Fruit fly (Drosophila melanogaster) whole organism, embryonic: Measurements from ENCODE around the gene POLDIP2.

Experiments
- ATbp ChIP-seq: fragments of 200-800 bp; sonication (Bioruptor generic); optimal IDR thresholded peaks from 2 replicates; lab custom pipeline; 2017; ENCODE audit warnings: missing biosample characterization, mild to moderate bottlenecking, missing genetic modification characterization, missing genetic modification reagents
- Bgb ChIP-seq: fragments of 200-800 bp; sonication (Bioruptor generic); IDR thresholded peaks from 2 replicates; pipeline ENCODE4 v1.3.6; 2022; ENCODE audit warnings: missing biosample characterization, missing genetic modification characterization; ENCODE audit not compliant: partially characterized antibody
- Blimp-1 ChIP-seq: fragments of 200-800 bp; sonication (Bioruptor generic); optimal IDR thresholded peaks from 3 replicates; lab custom pipeline; 2018; ENCODE audit warnings: missing biosample characterization, missing genetic modification characterization, mild to moderate bottlenecking, moderate library complexity, missing genetic modification reagents
- CG11093 ChIP-seq: fragments of 200-800 bp; sonication (Bioruptor generic); IDR thresholded peaks from 3 replicates; pipeline ENCODE4 v1.3.6; 2022; ENCODE audit warnings: missing biosample characterization, missing genetic modification characterization
- CG11560 ChIP-seq: fragments of 200-800 bp; sonication (Bioruptor generic); IDR thresholded peaks from 3 replicates; pipeline ENCODE4 v1.3.6; 2022; ENCODE audit warnings: missing biosample characterization, missing genetic modification characterization
- CG12236 ChIP-seq: fragments of 200-800 bp; sonication (Bioruptor generic); optimal IDR thresholded peaks from 2 replicates; lab custom pipeline; 2016; ENCODE audit warnings: missing biosample characterization, missing genetic modification characterization
- CG13894 ChIP-seq: fragments of 200-800 bp; sonication (Bioruptor generic); optimal IDR thresholded peaks from 3 replicates; lab custom pipeline; 2018; ENCODE audit warnings: missing biosample characterization, mild to moderate bottlenecking, missing genetic modification characterization, moderate library complexity
- CG14860 ChIP-seq: fragments of 200-800 bp; sonication (Bioruptor generic); IDR thresholded peaks from 3 replicates; pipeline ENCODE4 v1.3.6; 2022; ENCODE audit warnings: missing biosample characterization, missing genetic modification characterization; ENCODE audit not compliant: partially characterized antibody
- CG15011 ChIP-seq: fragments of 200-800 bp; sonication (Bioruptor generic); optimal IDR thresholded peaks from 3 replicates; lab custom pipeline; 2018; ENCODE audit warnings: missing biosample characterization, mild to moderate bottlenecking, missing genetic modification characterization
- CG16779 ChIP-seq: fragments of 200-800 bp; sonication (Bioruptor generic); IDR thresholded peaks from 2 replicates; pipeline ENCODE4 v1.3.6; 2022; ENCODE audit warnings: missing biosample characterization, missing genetic modification characterization
- CG16813 ChIP-seq: fragments of 200-800 bp; sonication (Bioruptor generic); IDR thresholded peaks from 3 replicates; pipeline ENCODE4 v1.3.6; 2022; ENCODE audit warnings: missing biosample characterization, missing genetic modification characterization; ENCODE audit not compliant: partially characterized antibody
- CG17328 ChIP-seq: fragments of 200-800 bp; sonication (Bioruptor generic); IDR thresholded peaks from 2 replicates; pipeline ENCODE4 v1.3.6; 2022; ENCODE audit warnings: missing biosample characterization, missing genetic modification characterization
- CG3281 ChIP-seq: fragments of 200-800 bp; sonication (Bioruptor generic); optimal IDR thresholded peaks from 3 replicates; lab custom pipeline; 2017; ENCODE audit warnings: missing biosample characterization, mild to moderate bottlenecking, missing genetic modification characterization
- CG34376 ChIP-seq: fragments of 200-800 bp; sonication (Bioruptor generic); optimal IDR thresholded peaks from 2 replicates; lab custom pipeline; 2018; ENCODE audit warnings: missing biosample characterization, mild to moderate bottlenecking, missing genetic modification characterization
- CG3847 ChIP-seq: fragments of 200-800 bp; sonication (Bioruptor generic); IDR thresholded peaks from 2 replicates; pipeline ENCODE4 v1.3.6; 2022; ENCODE audit warnings: missing biosample characterization, missing genetic modification characterization
- CG6272 ChIP-seq: fragments of 200-800 bp; sonication (Bioruptor generic); IDR thresholded peaks from 2 replicates; pipeline ENCODE4 v1.3.6; 2022; ENCODE audit warnings: missing biosample characterization, missing genetic modification characterization
- CG6765 ChIP-seq: fragments of 200-800 bp; sonication (Bioruptor generic); optimal IDR thresholded peaks from 3 replicates; lab custom pipeline; 2017; ENCODE audit warnings: missing biosample characterization, mild to moderate bottlenecking, missing genetic modification characterization
- CkIIα-i1 ChIP-seq: fragments of 200-800 bp; sonication (Bioruptor generic); IDR thresholded peaks from 2 replicates; pipeline ENCODE4 v1.3.6; 2022; ENCODE audit warnings: missing biosample characterization, missing genetic modification characterization
- Dp ChIP-seq: fragments of 200-800 bp; sonication (Bioruptor generic); optimal IDR thresholded peaks from 2 replicates; lab custom pipeline; 2018; ENCODE audit warnings: missing biosample characterization, mild to moderate bottlenecking, missing genetic modification characterization, moderate library complexity
- Fer1 ChIP-seq: fragments of 200-800 bp; sonication (Bioruptor generic); optimal IDR thresholded peaks from 2 replicates; lab custom pipeline; 2017; ENCODE audit warnings: missing biosample characterization, mild to moderate bottlenecking, missing genetic modification characterization
- HmgD ChIP-seq: fragments of 200-800 bp; sonication (Bioruptor generic); optimal IDR thresholded peaks from 3 replicates; lab custom pipeline; 2016; ENCODE audit warnings: missing biosample characterization, missing genetic modification characterization
- Hr3 ChIP-seq: fragments of 200-800 bp; sonication (Bioruptor generic); optimal IDR thresholded peaks from 3 replicates; lab custom pipeline; 2016; ENCODE audit warnings: missing biosample characterization, missing genetic modification characterization
- Hr39 ChIP-seq: fragments of >200 bp; optimal IDR thresholded peaks from 2 replicates; lab custom pipeline; 2017
- Hsf ChIP-seq: fragments of 200-800 bp; sonication (Bioruptor generic); optimal IDR thresholded peaks from 3 replicates; lab custom pipeline; 2016; ENCODE audit warnings: missing biosample characterization, missing genetic modification characterization
- Lim3 ChIP-seq: fragments of 200-800 bp; sonication (Bioruptor generic); IDR thresholded peaks from 2 replicates; pipeline ENCODE4 v1.3.6; 2022; ENCODE audit warnings: missing biosample characterization, missing genetic modification characterization
- Neu2 ChIP-seq: fragments of 200-800 bp; sonication (Bioruptor generic); optimal IDR thresholded peaks from 3 replicates; lab custom pipeline; 2016; ENCODE audit warnings: missing biosample characterization, missing genetic modification characterization, borderline replicate concordance
- Ptx1 ChIP-seq: fragments of 200-800 bp; sonication (Bioruptor generic); IDR thresholded peaks from 2 replicates; pipeline ENCODE4 v1.3.6; 2022; ENCODE audit warnings: missing biosample characterization, missing genetic modification characterization
- Six4 ChIP-seq: fragments of 200-800 bp; sonication (Bioruptor generic); optimal IDR thresholded peaks from 2 replicates; lab custom pipeline; 2016; ENCODE audit warnings: missing biosample characterization, missing genetic modification characterization
- Ssrp ChIP-seq: fragments of 200-800 bp; sonication (Bioruptor generic); optimal IDR thresholded peaks from 2 replicates; lab custom pipeline; 2018; ENCODE audit warnings: missing biosample characterization, mild to moderate bottlenecking, missing genetic modification characterization, moderate library complexity
- Stat92E ChIP-seq, 3 experiments: fragments of >200 bp in 2 of 3; fragments of 200-800 bp in 1 of 3; sonication (Bioruptor generic) in 1 of 3; optimal IDR thresholded peaks; 2 replicates each; lab custom pipeline; 2017 to 2019; ENCODE audit warnings: missing biosample characterization in 3 of 3, missing genetic modification characterization in 3 of 3, mild to moderate bottlenecking in 1 of 3, moderate library complexity in 1 of 3
- Xrp1 ChIP-seq: fragments of 200-800 bp; sonication (Bioruptor generic); IDR thresholded peaks from 2 replicates; pipeline ENCODE4 v1.3.6; 2022; ENCODE audit warnings: missing biosample characterization, missing genetic modification characterization
- az2 ChIP-seq: fragments of 200-800 bp; sonication (Bioruptor generic); optimal IDR thresholded peaks from 3 replicates; lab custom pipeline; 2016; ENCODE audit warnings: missing biosample characterization, missing genetic modification characterization
- da ChIP-seq: fragments of 200-800 bp; sonication (Bioruptor generic); optimal IDR thresholded peaks from 2 replicates; lab custom pipeline; 2016; ENCODE audit warnings: missing biosample characterization, missing genetic modification characterization
- dimm ChIP-seq: fragments of 200-800 bp; sonication (Bioruptor generic); IDR thresholded peaks from 2 replicates; pipeline ENCODE4 v1.3.6; 2022; ENCODE audit warnings: missing biosample characterization, missing genetic modification characterization
- en ChIP-seq: fragments of 200-800 bp; sonication (Bioruptor generic); optimal IDR thresholded peaks from 2 replicates; lab custom pipeline; 2016; ENCODE audit warnings: missing biosample characterization, missing genetic modification characterization
- eyg ChIP-seq: fragments of 200-800 bp; sonication (Bioruptor generic); optimal IDR thresholded peaks from 3 replicates; lab custom pipeline; 2016; ENCODE audit warnings: missing biosample characterization, missing genetic modification characterization
- gcm2 ChIP-seq: fragments of 200-800 bp; sonication (Bioruptor generic); optimal IDR thresholded peaks from 2 replicates; lab custom pipeline; 2016; ENCODE audit warnings: missing biosample characterization, missing genetic modification characterization
- grau ChIP-seq: fragments of 200-800 bp; optimal IDR thresholded peaks from 3 replicates; lab custom pipeline; 2019; ENCODE audit warnings: missing biosample characterization, mild to moderate bottlenecking, missing genetic modification characterization, moderate library complexity
- gsb ChIP-seq: fragments of 200-800 bp; sonication (Bioruptor generic); IDR thresholded peaks from 2 replicates; pipeline ENCODE4 v1.3.6; 2022; ENCODE audit warnings: missing biosample characterization, missing genetic modification characterization
- ham ChIP-seq: fragments of 200-800 bp; sonication (Bioruptor generic); IDR thresholded peaks from 2 replicates; pipeline ENCODE4 v1.3.6; 2022; ENCODE audit warnings: missing biosample characterization, missing genetic modification characterization
- her ChIP-seq: fragments of 200-800 bp; sonication (Bioruptor generic); optimal IDR thresholded peaks from 2 replicates; lab custom pipeline; 2016; ENCODE audit warnings: missing biosample characterization, missing genetic modification characterization
- hth ChIP-seq: fragments of >200 bp; optimal IDR thresholded peaks from 2 replicates; lab custom pipeline; 2017; ENCODE audit warnings: inconsistent platforms
- kah ChIP-seq: fragments of 200-800 bp; sonication (Bioruptor generic); optimal IDR thresholded peaks from 2 replicates; lab custom pipeline; 2018; ENCODE audit warnings: missing biosample characterization, mild to moderate bottlenecking, missing genetic modification characterization
- kay ChIP-seq: fragments of 200-800 bp; sonication (Bioruptor generic); optimal IDR thresholded peaks from 2 replicates; lab custom pipeline; 2016; ENCODE audit warnings: missing biosample characterization, missing genetic modification characterization
- knrl ChIP-seq: fragments of 200-800 bp; sonication (Bioruptor generic); IDR thresholded peaks from 3 replicates; pipeline ENCODE4 v1.3.6; 2022; ENCODE audit warnings: missing biosample characterization, missing genetic modification characterization; ENCODE audit not compliant: partially characterized antibody
- nmo ChIP-seq: fragments of 200-800 bp; sonication (Bioruptor generic); optimal IDR thresholded peaks from 2 replicates; lab custom pipeline; 2018; ENCODE audit warnings: missing biosample characterization, mild to moderate bottlenecking, missing genetic modification characterization, moderate library complexity
- odd ChIP-seq: fragments of 200-800 bp; sonication (Bioruptor generic); optimal IDR thresholded peaks from 2 replicates; lab custom pipeline; 2017; ENCODE audit warnings: missing biosample characterization, mild to moderate bottlenecking, missing genetic modification characterization
- sna ChIP-seq: fragments of 200-800 bp; sonication (Bioruptor generic); IDR thresholded peaks from 2 replicates; pipeline ENCODE4 v1.3.6; 2022; ENCODE audit warnings: missing biosample characterization, missing genetic modification characterization; ENCODE audit not compliant: partially characterized antibody
- so ChIP-seq: fragments of 200-800 bp; sonication (Bioruptor generic); IDR thresholded peaks from 3 replicates; pipeline ENCODE4 v1.3.6; 2022; ENCODE audit warnings: missing biosample characterization, missing genetic modification characterization
- sug ChIP-seq: fragments of 200-800 bp; optimal IDR thresholded peaks from 2 replicates; lab custom pipeline; 2019; ENCODE audit warnings: missing biosample characterization, mild to moderate bottlenecking, missing genetic modification characterization, moderate library complexity
- vfl ChIP-seq: fragments of 200-800 bp; sonication (Bioruptor generic); optimal IDR thresholded peaks from 2 replicates; lab custom pipeline; 2016; ENCODE audit warnings: missing biosample characterization, missing genetic modification characterization
- z ChIP-seq: fragments of 200-800 bp; sonication (Bioruptor generic); IDR thresholded peaks from 3 replicates; pipeline ENCODE4 v1.3.6; 2022; ENCODE audit warnings: missing biosample characterization, missing genetic modification characterization

The POLDIP2 gene

dm6 chr3R:5466875-5467274 is 703 bp upstream of the POLDIP2 start, which contains the start of gene RpL35A (continued):
- peak; percentile 36 for TF ChIP-seq az2 (GFP tag; lab: Kevin White, UChicago)
- peak; percentile 57 for TF ChIP-seq en
- no peak for TF ChIP-seq kay (GFP tag; lab: Kevin White, UChicago)
- TF ChIP-seq her (GFP tag; lab: Kevin White, UChicago), result peak; percentile 54
- TF ChIP-seq CkIIα-i1 (GFP tag; lab: Robert Waterston, UW), result no peak
- TF ChIP-seq Six4 (GFP tag; lab: Kevin White, UChicago), result no peak
- TF ChIP-seq Neu2 (GFP tag; lab: Kevin White, UChicago), result peak; percentile 19
- TF ChIP-seq odd, result peak; percentile 85
- TF ChIP-seq Fer1 (GFP tag; lab: Kevin White, UChicago), result peak; percentile 90
- peak; percentile 37 for TF ChIP-seq CG12236 (GFP tag; lab: Kevin White, UChicago)
- TF ChIP-seq CG16813 (GFP tag; lab: Robert Waterston, UW), result no peak
- TF ChIP-seq dimm (GFP tag; lab: Robert Waterston, UW), result no peak
- TF ChIP-seq knrl (GFP tag; lab: Robert Waterston, UW), result no peak
- peak; percentile 86 for TF ChIP-seq CG3281 (GFP tag; lab: Kevin White, UChicago)
- TF ChIP-seq Ptx1, result no peak
- TF ChIP-seq Lim3 (GFP tag; lab: Robert Waterston, UW), result no peak
- no peak; the same call in 1 of the 2 replicates for TF ChIP-seq Xrp1 (GFP tag; lab: Robert Waterston, UW)
- peak; percentile 67 for TF ChIP-seq ATbp
- TF ChIP-seq Dp, result peak; percentile 43
- TF ChIP-seq CG11560, result no peak
- TF ChIP-seq CG17328 (GFP tag; lab: Robert Waterston, UW), result peak; percentile 85
- TF ChIP-seq grau, result peak; percentile 57
- TF ChIP-seq HmgD, result no peak
- peak; percentile 94 for TF ChIP-seq CG6765 (GFP tag; lab: Kevin White, UChicago)
- TF ChIP-seq Bgb (GFP tag; lab: Robert Waterston, UW), result no peak
- TF ChIP-seq CG15011 (GFP tag; lab: Kevin White, UChicago), result no peak
- TF ChIP-seq da (GFP tag; lab: Kevin White, UChicago), result peak; percentile 35
- TF ChIP-seq CG34376 (GFP tag; lab: Kevin White, UChicago), result peak; percentile 96
- no peak for TF ChIP-seq Hr39 (lab: Kevin White, UChicago)
- TF ChIP-seq so (GFP tag; lab: Robert Waterston, UW), result peak; percentile 84; the same call in 2 of the 3 replicates
- peak; percentile 57 for TF ChIP-seq nmo (GFP tag; lab: Kevin White, UChicago)
- TF ChIP-seq CG13894 (tag; lab: Kevin White, UChicago), result peak; percentile 56
- no peak for TF ChIP-seq hth (lab: Kevin White, UChicago)
- TF ChIP-seq Hr3 (GFP tag; lab: Kevin White, UChicago), result no peak
- TF ChIP-seq ham (GFP tag; lab: Robert Waterston, UW), result no peak
- peak; percentile 63 for TF ChIP-seq Blimp-1 (GFP tag; lab: Kevin White, UChicago)
- TF ChIP-seq vfl (GFP tag; lab: Kevin White, UChicago), result peak; percentile 56
- peak; percentile 72 for TF ChIP-seq Hsf (GFP tag; lab: Kevin White, UChicago)
- TF ChIP-seq CG11093 (GFP tag; lab: Robert Waterston, UW), result no peak
- peak; percentile 82 for TF ChIP-seq kah (GFP tag; lab: Kevin White, UChicago)
- peak; percentile 60 for TF ChIP-seq eyg (GFP tag; lab: Kevin White, UChicago)
- peak; percentile 39; the same call in 1 of the 2 replicates for TF ChIP-seq CG3847
- TF ChIP-seq CG6272 (GFP tag; lab: Robert Waterston, UW), result no peak
- TF ChIP-seq gcm2, result peak; percentile 38
- peak; percentile 27; the same call in 1 of the 2 replicates for TF ChIP-seq gsb (GFP tag; lab: Robert Waterston, UW)
- TF ChIP-seq Ssrp (tag; lab: Kevin White, UChicago), result no peak
- no peak for TF ChIP-seq CG16779 (GFP tag; lab: Robert Waterston, UW)
- 0 out of 3 replicates have a peak, but pooled peaks have one; percentile 20 for TF ChIP-seq z (GFP tag; lab: Robert Waterston, UW)
- TF ChIP-seq sug, result peak; percentile 60
- TF ChIP-seq sna, result no peak
- TF ChIP-seq Stat92E (GFP tag; optimal IDR thresholded peaks at IDR 0.05; lab: Kevin White, UChicago), result peak in 1 of 3 experiments; percentile 49
- TF ChIP-seq CG14860, result no peak
